Worm (Caenorhabditis elegans) whole organism, L1 larva: Measurements from ENCODE around the gene trf-1.

ENCODE experiments used
- C16A3.4 ChIP-seq: fragments of 150-350 bp; optimal IDR thresholded peaks from 2 replicates; lab custom pipeline; 2014; ENCODE audit warnings: missing biosample characterization, missing genetic modification characterization
- C34B4.2 ChIP-seq: sonication (generic microtip); optimal IDR thresholded peaks from 2 replicates; lab custom pipeline; 2017; ENCODE audit warnings: mild to moderate bottlenecking, missing genetic modification characterization, missing compliant biosample characterization
- F16B12.6 ChIP-seq: fragments of 150-350 bp; optimal IDR thresholded peaks from 2 replicates; lab custom pipeline; 2014; ENCODE audit warnings: missing biosample characterization, missing genetic modification characterization
- ama-1 ChIP-seq: fragments of 150-350 bp; optimal IDR thresholded peaks from 2 replicates; lab custom pipeline; 2014
- ceh-63 ChIP-seq: fragments of 200-800 bp; sonication (Bioruptor generic); optimal IDR thresholded peaks from 2 replicates; lab custom pipeline; 2018; ENCODE audit warnings: mild to moderate bottlenecking, missing genetic modification characterization, missing compliant biosample characterization
- ceh-82 ChIP-seq, 3 experiments: fragments of 150-350 bp in 1 of 3; sonication (generic microtip) in 2 of 3; optimal IDR thresholded peaks; 2 replicates each; lab custom pipeline; 2014 to 2017; ENCODE audit warnings: missing biosample characterization in 3 of 3, missing genetic modification characterization in 3 of 3
- ceh-90 ChIP-seq: sonication (generic microtip); optimal IDR thresholded peaks from 2 replicates; lab custom pipeline; 2016; ENCODE audit warnings: missing genetic modification characterization, missing compliant biosample characterization
- ces-1 ChIP-seq: fragments of 150-350 bp; optimal IDR thresholded peaks from 2 replicates; lab custom pipeline; 2014; ENCODE audit warnings: missing biosample characterization, missing genetic modification reagents, missing genetic modification characterization
- dpl-1 ChIP-seq, 3 experiments: fragments of 150-350 bp in 2 of 3; sonication (generic microtip) in 1 of 3; optimal IDR thresholded peaks; 2 replicates each; lab custom pipeline; 2014 to 2017; ENCODE audit warnings: missing biosample characterization in 3 of 3, missing genetic modification characterization in 3 of 3, missing genetic modification reagents in 3 of 3
- dsc-1 ChIP-seq: sonication (generic microtip); optimal IDR thresholded peaks from 2 replicates; lab custom pipeline; 2016; ENCODE audit warnings: mild to moderate bottlenecking, missing genetic modification characterization, missing compliant biosample characterization
- efl-1 ChIP-seq, 4 experiments: fragments of 150-350 bp; optimal IDR thresholded peaks in 3 of 4; peaks in 1 of 4; 1 replicate in 1 of 4; 2 replicates in 3 of 4; lab custom pipeline; 2014; ENCODE audit warnings: missing biosample characterization in 2 of 4, missing genetic modification characterization in 2 of 4, missing genetic modification reagents in 2 of 4
- egl-27 ChIP-seq, 2 experiments: fragments of 150-350 bp in 1 of 2; sonication (generic microtip); optimal IDR thresholded peaks; 3 replicates each; lab custom pipeline; 2017 to 2018; ENCODE audit warnings: missing biosample characterization in 2 of 2, missing genetic modification characterization in 2 of 2, missing genetic modification reagents in 2 of 2
- elt-3 ChIP-seq, 6 experiments: fragments of 150-350 bp in 1 of 6; sonication (generic microtip); optimal IDR thresholded peaks; 2 replicates each; lab custom pipeline; 2017 to 2018; ENCODE audit warnings: missing biosample characterization in 6 of 6, missing genetic modification characterization in 6 of 6, inconsistent platforms in 1 of 6
- ets-5 ChIP-seq: fragments of 200-800 bp; sonication (Bioruptor generic); IDR thresholded peaks from 2 replicates; pipeline ENCODE4 v1.3.6; 2022; ENCODE audit warnings: missing genetic modification characterization, missing compliant biosample characterization
- fkh-10 ChIP-seq: sonication (generic microtip); optimal IDR thresholded peaks from 2 replicates; lab custom pipeline; 2017; ENCODE audit warnings: missing biosample characterization, missing genetic modification reagents, missing genetic modification characterization
- fkh-4 ChIP-seq: sonication (generic microtip); optimal IDR thresholded peaks from 2 replicates; lab custom pipeline; 2016; ENCODE audit warnings: missing compliant biosample characterization, missing genetic modification characterization, borderline replicate concordance
- fkh-8 ChIP-seq: sonication (generic microtip); optimal IDR thresholded peaks from 2 replicates; lab custom pipeline; 2016; ENCODE audit warnings: mild to moderate bottlenecking, missing genetic modification characterization, missing compliant biosample characterization
- hlh-17 ChIP-seq: fragments of 200-800 bp; sonication (Bioruptor generic); optimal IDR thresholded peaks from 2 replicates; lab custom pipeline; 2018; ENCODE audit warnings: missing genetic modification characterization, mild to moderate bottlenecking, missing compliant biosample characterization, moderate library complexity, borderline replicate concordance
- hpl-2 ChIP-seq: fragments of 150-350 bp; optimal IDR thresholded peaks from 2 replicates; lab custom pipeline; 2014; ENCODE audit warnings: missing biosample characterization, missing genetic modification reagents, missing genetic modification characterization
- isw-1 ChIP-seq: fragments of 200-800 bp; sonication (Bioruptor generic); IDR thresholded peaks from 2 replicates; pipeline ENCODE4 v1.3.6; 2022; ENCODE audit warnings: missing genetic modification characterization, missing compliant biosample characterization
- lin-13 ChIP-seq: fragments of 150-350 bp; optimal IDR thresholded peaks from 2 replicates; lab custom pipeline; 2014; ENCODE audit warnings: missing biosample characterization, missing genetic modification reagents, missing genetic modification characterization
- lin-14 ChIP-seq: fragments of 200-800 bp; sonication (Bioruptor generic); optimal IDR thresholded peaks from 2 replicates; lab custom pipeline; 2018; ENCODE audit warnings: mild to moderate bottlenecking, missing genetic modification characterization, moderate library complexity, missing compliant biosample characterization
- lin-15B ChIP-seq: fragments of 150-350 bp; sonication (generic microtip); optimal IDR thresholded peaks from 3 replicates; lab custom pipeline; 2014; ENCODE audit warnings: missing biosample characterization, missing genetic modification characterization
- lin-35 ChIP-seq, 2 experiments: fragments of 150-350 bp; optimal IDR thresholded peaks; 2 replicates each; lab custom pipeline; 2014; ENCODE audit warnings: missing biosample characterization in 2 of 2, missing genetic modification characterization in 2 of 2, missing genetic modification reagents in 2 of 2
- lir-3 ChIP-seq: sonication (generic microtip); optimal IDR thresholded peaks from 2 replicates; lab custom pipeline; 2016; ENCODE audit warnings: mild to moderate bottlenecking, missing genetic modification characterization, moderate library complexity, missing compliant biosample characterization; ENCODE audit not compliant: poor library complexity
- lsy-2 ChIP-seq, 2 experiments: fragments of 150-350 bp; optimal IDR thresholded peaks; 2 replicates each; lab custom pipeline; 2014; ENCODE audit warnings: missing biosample characterization in 2 of 2, missing genetic modification characterization in 2 of 2
- mab-9 ChIP-seq: fragments of 200-800 bp; sonication (Bioruptor generic); IDR thresholded peaks from 2 replicates; pipeline ENCODE4 v1.3.6; 2022; ENCODE audit warnings: missing genetic modification reagents, missing genetic modification characterization, missing compliant biosample characterization
- mef-2 ChIP-seq: fragments of 150-350 bp; optimal IDR thresholded peaks from 2 replicates; lab custom pipeline; 2014; ENCODE audit warnings: missing biosample characterization, missing genetic modification characterization
- mep-1 ChIP-seq: fragments of 150-350 bp; optimal IDR thresholded peaks from 2 replicates; lab custom pipeline; 2014; ENCODE audit warnings: missing biosample characterization, missing genetic modification characterization
- nhr-12 ChIP-seq: sonication (generic microtip); optimal IDR thresholded peaks from 2 replicates; lab custom pipeline; 2017; ENCODE audit warnings: missing biosample characterization, missing genetic modification characterization
- nhr-19 ChIP-seq: fragments of 200-800 bp; sonication (Bioruptor generic); conservative IDR thresholded peaks from 2 replicates; pipeline ENCODE4 v1.3.6; 2022; ENCODE audit warnings: missing genetic modification characterization, missing compliant biosample characterization
- nhr-20 ChIP-seq: sonication (generic microtip); optimal IDR thresholded peaks from 2 replicates; lab custom pipeline; 2016; ENCODE audit warnings: mild to moderate bottlenecking, missing genetic modification characterization, missing compliant biosample characterization
- nhr-237 ChIP-seq: fragments of 150-350 bp; optimal IDR thresholded peaks from 2 replicates; lab custom pipeline; 2014; ENCODE audit warnings: missing biosample characterization, missing genetic modification characterization
- nhr-28 ChIP-seq: fragments of 150-350 bp; optimal IDR thresholded peaks from 2 replicates; lab custom pipeline; 2014; ENCODE audit warnings: missing biosample characterization, missing genetic modification characterization
- nhr-47 ChIP-seq: sonication (generic microtip); optimal IDR thresholded peaks from 2 replicates; lab custom pipeline; 2016; ENCODE audit warnings: mild to moderate bottlenecking, missing genetic modification characterization, moderate library complexity, missing compliant biosample characterization
- nhr-85 ChIP-seq: sonication (generic microtip); peaks from one replicate; lab custom pipeline; 2016; ENCODE audit warnings: missing genetic modification characterization, inconsistent platforms, missing compliant biosample characterization
- nhr-90 ChIP-seq: sonication (generic microtip); optimal IDR thresholded peaks from 2 replicates; lab custom pipeline; 2016; ENCODE audit warnings: mild to moderate bottlenecking, missing genetic modification characterization, missing compliant biosample characterization; ENCODE audit not compliant: poor library complexity
- pag-3 ChIP-seq: sonication (generic microtip); optimal IDR thresholded peaks from 2 replicates; lab custom pipeline; 2017; ENCODE audit warnings: missing genetic modification characterization, mild to moderate bottlenecking, missing compliant biosample characterization, antibody characterized with exemption, borderline replicate concordance; ENCODE audit not compliant: insufficient read depth
- rnt-1 ChIP-seq: sonication (generic microtip); optimal IDR thresholded peaks from 2 replicates; lab custom pipeline; 2016; ENCODE audit warnings: mild to moderate bottlenecking, missing genetic modification characterization, moderate library complexity, missing compliant biosample characterization
- skn-1 ChIP-seq: fragments of 150-350 bp; optimal IDR thresholded peaks from 2 replicates; lab custom pipeline; 2014; ENCODE audit warnings: missing biosample characterization, missing genetic modification characterization
- snpc-4 ChIP-seq: fragments of 150-350 bp; optimal IDR thresholded peaks from 2 replicates; lab custom pipeline; 2014; ENCODE audit warnings: missing biosample characterization, missing genetic modification characterization
- snu-23 ChIP-seq: sonication (generic microtip); optimal IDR thresholded peaks from 2 replicates; lab custom pipeline; 2016; ENCODE audit warnings: missing genetic modification characterization, missing compliant biosample characterization
- sup-37 ChIP-seq: fragments of 200-800 bp; sonication (Bioruptor generic); optimal IDR thresholded peaks from 2 replicates; lab custom pipeline; 2018; ENCODE audit warnings: mild to moderate bottlenecking, missing genetic modification characterization, missing compliant biosample characterization
- swsn-7 ChIP-seq: sonication (generic microtip); optimal IDR thresholded peaks from 2 replicates; lab custom pipeline; 2016; ENCODE audit warnings: missing genetic modification characterization, missing compliant biosample characterization
- tlp-1 ChIP-seq: fragments of 150-350 bp; optimal IDR thresholded peaks from 2 replicates; lab custom pipeline; 2014; ENCODE audit warnings: missing biosample characterization, missing genetic modification characterization
- unc-130 ChIP-seq: fragments of 150-350 bp; optimal IDR thresholded peaks from 2 replicates; lab custom pipeline; 2017; ENCODE audit warnings: missing biosample characterization, missing genetic modification characterization, inconsistent platforms
- unc-30 ChIP-seq: sonication (generic microtip); optimal IDR thresholded peaks from 2 replicates; lab custom pipeline; 2017; ENCODE audit warnings: missing biosample characterization, missing genetic modification characterization
- unc-62 ChIP-seq: fragments of 150-350 bp; optimal IDR thresholded peaks from 2 replicates; lab custom pipeline; 2014; ENCODE audit warnings: missing biosample characterization, missing genetic modification reagents, missing genetic modification characterization
- unc-98 ChIP-seq: fragments of 200-800 bp; sonication (Bioruptor generic); IDR thresholded peaks from 2 replicates; pipeline ENCODE4 v1.3.6; 2022; ENCODE audit warnings: missing genetic modification characterization, missing compliant biosample characterization
- zag-1 ChIP-seq: fragments of 150-350 bp; optimal IDR thresholded peaks from 2 replicates; lab custom pipeline; 2014; ENCODE audit warnings: missing biosample characterization, missing genetic modification characterization
- zip-4 ChIP-seq: fragments of 200-800 bp; sonication (Bioruptor generic); optimal IDR thresholded peaks from 2 replicates; lab custom pipeline; 2018; ENCODE audit warnings: mild to moderate bottlenecking, missing genetic modification characterization, moderate library complexity, missing compliant biosample characterization
- ztf-11 ChIP-seq, 2 experiments: sonication (generic microtip); optimal IDR thresholded peaks; 2 replicates each; lab custom pipeline; 2016 to 2017; ENCODE audit warnings: missing genetic modification characterization in 2 of 2, missing biosample characterization in 1 of 2, missing compliant biosample characterization in 1 of 2
- ztf-4 ChIP-seq: fragments of 150-350 bp; optimal IDR thresholded peaks from 2 replicates; lab custom pipeline; 2014; ENCODE audit warnings: missing biosample characterization, missing genetic modification characterization

Gene trf-1

DNA sequence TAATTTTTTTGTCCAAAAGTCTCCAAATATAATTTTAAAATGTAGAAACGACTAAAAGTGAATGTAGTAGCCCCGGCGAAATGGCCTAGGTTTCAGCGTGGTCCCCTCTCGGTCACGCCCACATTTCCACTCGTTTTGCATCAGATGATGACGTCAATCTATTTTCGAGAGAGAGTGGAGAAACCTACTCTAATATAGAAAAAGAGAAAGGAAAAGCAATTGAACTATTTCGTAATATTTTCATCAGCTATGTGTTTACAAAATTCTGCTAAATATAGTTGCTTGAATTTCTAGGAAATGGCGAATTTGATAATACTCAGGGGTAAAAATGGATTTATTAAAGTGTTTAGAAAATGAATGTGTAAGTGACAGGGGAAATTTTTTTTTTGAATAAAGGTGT is 25.6 kb downstream of the trf-1 start:
- TF ChIP-seq lir-3 (tag; lab: Kevin White, UChicago) (peak; percentile 32), fkh-4 (tag; lab: Kevin White, UChicago) (no peak), elt-3 (tag; optimal IDR thresholded peaks at IDR 0.05; lab: Kevin White, UChicago) (no peak), sup-37 (GFP tag; lab: Kevin White, UChicago) (no peak), C34B4.2 (tag; lab: Kevin White, UChicago) (no peak), hpl-2 (GFP tag; lab: Kevin White, UChicago) (no peak), lin-35 (GFP tag; optimal IDR thresholded peaks at IDR 0.05; lab: Kevin White, UChicago) (peak in 1 of 2 experiments; percentile 48), nhr-85 (tag; lab: Kevin White, UChicago) (no peak), unc-130 (tag; lab: Kevin White, UChicago) (no peak), dsc-1 (tag; lab: Kevin White, UChicago) (no peak), ces-1 (GFP tag; lab: Kevin White, UChicago) (no peak), lsy-2 (tag; optimal IDR thresholded peaks at IDR 0.05; lab: Kevin White, UChicago) (peak; percentile 51 to 71), fkh-8 (tag; lab: Kevin White, UChicago) (peak; percentile 43), dpl-1 (GFP tag; optimal IDR thresholded peaks at IDR 0.05; lab: Kevin White, UChicago) (peak in 1 of 3 experiments; percentile 35), zag-1 (tag; lab: Kevin White, UChicago) (no peak), zip-4 (peak; percentile 50), ceh-90 (tag; lab: Kevin White, UChicago) (no peak), F16B12.6 (tag; lab: Kevin White, UChicago) (no peak), egl-27 (tag; optimal IDR thresholded peaks at IDR 0.05; lab: Kevin White, UChicago) (no peak), lin-13 (GFP tag; lab: Kevin White, UChicago) (peak; percentile 35), lin-14 (GFP tag; lab: Kevin White, UChicago) (no peak), ztf-4 (tag; lab: Kevin White, UChicago) (no peak), nhr-28 (tag; lab: Kevin White, UChicago) (no peak), nhr-20 (tag; lab: Kevin White, UChicago) (no peak), nhr-47 (tag; lab: Kevin White, UChicago) (peak; percentile 51), mef-2 (peak; percentile 84), ztf-11 (tag; optimal IDR thresholded peaks at IDR 0.05; lab: Kevin White, UChicago) (no peak), fkh-10 (GFP tag; lab: Kevin White, UChicago) (peak; percentile 31), hlh-17 (GFP tag; lab: Kevin White, UChicago) (no peak), snu-23 (GFP tag; lab: Kevin White, UChicago) (no peak), ets-5 (GFP tag; lab: Robert Waterston, UW) (no peak), C16A3.4 (no peak), nhr-12 (tag; lab: Kevin White, UChicago) (no peak), nhr-237 (tag; lab: Kevin White, UChicago) (peak; percentile 22), nhr-19 (GFP tag; lab: Robert Waterston, UW) (no peak), skn-1 (peak; percentile 21), ceh-82 (tag; optimal IDR thresholded peaks at IDR 0.05; lab: Kevin White, UChicago) (peak in 2 of 3 experiments; percentile 4 to 41), efl-1 (optimal IDR thresholded peaks at IDR 0.05; lab: Kevin White, UChicago) (peak; percentile 27), efl-1 (GFP tag; optimal IDR thresholded peaks at IDR 0.05 in 1 of 2; lab: Kevin White, UChicago) (peak; percentile 31 to 57), rnt-1 (tag; lab: Kevin White, UChicago) (no peak), snpc-4 (tag; lab: Kevin White, UChicago) (no peak), isw-1 (GFP tag; lab: Robert Waterston, UW) (peak; percentile 35; the same call in 1 of the 2 replicates), lin-15B (no peak), ceh-63 (GFP tag; lab: Kevin White, UChicago) (no peak), mab-9 (GFP tag; lab: Robert Waterston, UW) (no peak), unc-30 (tag; lab: Kevin White, UChicago) (no peak), pag-3 (tag; lab: Kevin White, UChicago) (no peak), tlp-1 (no peak), ama-1 (no peak), swsn-7 (tag; lab: Kevin White, UChicago) (peak; percentile 32), mep-1 (peak; percentile 50), nhr-90 (tag; lab: Kevin White, UChicago) (no peak), unc-98 (GFP tag; lab: Robert Waterston, UW) (no peak), unc-62 (GFP tag; lab: Kevin White, UChicago) (no peak)
